Worm (Caenorhabditis elegans): ENCODE data around the gene lron-7.

Gene lron-7

ce11 chrX:7306434-7306833, 14.5 kb downstream of the lron-7 start:
- TF ChIP-seq fkh-10 (GFP tag; optimal IDR thresholded peaks at IDR 0.05) (no peak), hmg-11 (tag; optimal IDR thresholded peaks at IDR 0.05) (peak; percentile 66), pha-4 (tag; optimal IDR thresholded peaks at IDR 0.05) (peak; percentile 74), lin-15B (tag; optimal IDR thresholded peaks at IDR 0.05) (peak; percentile 35), ceh-28 (tag; optimal IDR thresholded peaks at IDR 0.05) (peak; percentile 48), zag-1 (tag; optimal IDR thresholded peaks at IDR 0.05) (no peak), nhr-237 (tag; optimal IDR thresholded peaks at IDR 0.05) (no peak), elt-3 (tag; optimal IDR thresholded peaks at IDR 0.05) (no peak), nhr-77 (tag; optimal IDR thresholded peaks at IDR 0.05) (no peak), egl-27 (tag; optimal IDR thresholded peaks at IDR 0.05) (peak; percentile 30), R02D3.7 (tag; optimal IDR thresholded peaks at IDR 0.05) (peak; percentile 1), mdl-1 (tag; optimal IDR thresholded peaks at IDR 0.05) (peak; percentile 12), jun-1 (tag; optimal IDR thresholded peaks at IDR 0.05) (no peak), nfya-1 (tag; optimal IDR thresholded peaks at IDR 0.05; ENCODE audit: insufficient read depth) (peak; percentile 72)

- no peak for TF ChIP-seq nhr-23 (tag; optimal IDR thresholded peaks at IDR 0.05)
- TF ChIP-seq ztf-4 (tag; optimal IDR thresholded peaks at IDR 0.05) = no peak
- TF ChIP-seq tbx-2 (tag; optimal IDR thresholded peaks at IDR 0.05) = no peak
- no peak for TF ChIP-seq eor-1 (tag; optimal IDR thresholded peaks at IDR 0.05)
- no peak for TF ChIP-seq fos-1 (tag; optimal IDR thresholded peaks at IDR 0.05)
- TF ChIP-seq sea-2 (GFP tag; optimal IDR thresholded peaks at IDR 0.05) = no peak
- no peak for TF ChIP-seq nhr-76 (tag; optimal IDR thresholded peaks at IDR 0.05)
- TF ChIP-seq ceh-9 (tag; optimal IDR thresholded peaks at IDR 0.05) = no peak
- TF ChIP-seq nhr-12 (tag; optimal IDR thresholded peaks at IDR 0.05) = no peak
- TF ChIP-seq lin-15B (tag; optimal IDR thresholded peaks at IDR 0.05) = no peak
- TF ChIP-seq skn-1 (tag; optimal IDR thresholded peaks at IDR 0.05) = no peak
- no peak for TF ChIP-seq fkh-2 (tag; optimal IDR thresholded peaks at IDR 0.05)
- TF ChIP-seq nfya-1 (tag; optimal IDR thresholded peaks at IDR 0.05; ENCODE audit: insufficient read depth) = no peak
- TF ChIP-seq R02D3.7 (tag; optimal IDR thresholded peaks at IDR 0.05) = no peak
- no peak for TF ChIP-seq zag-1 (tag; optimal IDR thresholded peaks at IDR 0.05)
These were observed 17.8 kb downstream of the lron-7 start, which contains the start of the genes his-38 and his-40 for ce11 chrX:7309775-7310174. Gene his-38 (minus strand): TSS chrX:7309875. Gene his-40 (plus strand): TSS chrX:7310110.

ce11 chrX:7311870-7312269, 19.9 kb downstream of the lron-7 start:
- no peak for TF ChIP-seq daf-12 (tag; optimal IDR thresholded peaks at IDR 0.05)
- TF ChIP-seq ceh-9 (tag; optimal IDR thresholded peaks at IDR 0.05) = no peak
- TF ChIP-seq mdl-1 (tag; optimal IDR thresholded peaks at IDR 0.05) = no peak
- no peak for TF ChIP-seq snpc-4 (tag; optimal IDR thresholded peaks at IDR 0.05)
- TF ChIP-seq nhr-237 (tag; optimal IDR thresholded peaks at IDR 0.05) = no peak
- no peak for TF ChIP-seq nhr-43 (tag; optimal IDR thresholded peaks at IDR 0.05; ENCODE audit: poor library complexity, severe bottlenecking)
- no peak for TF ChIP-seq hmg-11 (tag; optimal IDR thresholded peaks at IDR 0.05)
- TF ChIP-seq unc-62 (GFP tag; optimal IDR thresholded peaks at IDR 0.05) = no peak
- no peak for TF ChIP-seq mml-1 (tag; optimal IDR thresholded peaks at IDR 0.05)
- TF ChIP-seq elt-1 (tag; optimal IDR thresholded peaks at IDR 0.05) = no peak

- TF ChIP-seq nhr-67 (tag; optimal IDR thresholded peaks at IDR 0.05) (no peak), nhr-23 (tag; optimal IDR thresholded peaks at IDR 0.05) (no peak), ZK546.5 (tag; optimal IDR thresholded peaks at IDR 0.05) (no peak), ztf-4 (tag; optimal IDR thresholded peaks at IDR 0.05) (no peak), zag-1 (tag; optimal IDR thresholded peaks at IDR 0.05) (no peak), lin-15B (tag; optimal IDR thresholded peaks at IDR 0.05) (no peak), ceh-9 (tag; optimal IDR thresholded peaks at IDR 0.05) (no peak), elt-3 (tag; optimal IDR thresholded peaks at IDR 0.05) (no peak), nfya-1 (tag; optimal IDR thresholded peaks at IDR 0.05; ENCODE audit: insufficient read depth) (no peak), ceh-16 (tag; optimal IDR thresholded peaks at IDR 0.05) (no peak), aly-2 (tag; optimal IDR thresholded peaks at IDR 0.05) (no peak), ceh-28 (tag; optimal IDR thresholded peaks at IDR 0.05) (no peak), unc-39 (tag; optimal IDR thresholded peaks at IDR 0.05) (no peak)
These were observed 21.3 kb downstream of the lron-7 start for ce11 chrX:7313236-7313635.
